Fruit fly (Drosophila melanogaster) whole organism, embryonic: Measurements from ENCODE around the gene Epp.

Experiments used
- ATbp ChIP-seq: fragments of 200-800 bp; sonication (Bioruptor generic); optimal IDR thresholded peaks from 2 replicates; lab custom pipeline; 2017; ENCODE audit warnings: missing biosample characterization, mild to moderate bottlenecking, missing genetic modification characterization, missing genetic modification reagents
- Abd-B ChIP-seq: fragments of 200-800 bp; sonication (Bioruptor generic); optimal IDR thresholded peaks from 2 replicates; lab custom pipeline; 2018; ENCODE audit warnings: missing biosample characterization, mild to moderate bottlenecking, missing genetic modification characterization, moderate library complexity
- Atf3 ChIP-seq: fragments of 200-800 bp; sonication (Bioruptor generic); optimal IDR thresholded peaks from 3 replicates; lab custom pipeline; 2016; ENCODE audit warnings: missing biosample characterization, missing genetic modification characterization
- Bgb ChIP-seq: fragments of 200-800 bp; sonication (Bioruptor generic); IDR thresholded peaks from 2 replicates; pipeline ENCODE4 v1.3.6; 2022; ENCODE audit warnings: missing biosample characterization, missing genetic modification characterization; ENCODE audit not compliant: partially characterized antibody
- C15 ChIP-seq: fragments of 200-800 bp; sonication (Bioruptor generic); IDR thresholded peaks from 3 replicates; pipeline ENCODE4 v1.3.6; 2022; ENCODE audit warnings: missing biosample characterization, missing genetic modification characterization
- CG1024 ChIP-seq: fragments of 200-800 bp; sonication (Bioruptor generic); IDR thresholded peaks from 2 replicates; pipeline ENCODE4 v1.3.6; 2022; ENCODE audit warnings: missing biosample characterization, missing genetic modification characterization
- CG10321 ChIP-seq: fragments of 200-800 bp; sonication (Bioruptor generic); IDR thresholded peaks from 2 replicates; pipeline ENCODE4 v1.3.6; 2022; ENCODE audit warnings: missing biosample characterization, missing genetic modification characterization
- CG11085 ChIP-seq: fragments of 200-800 bp; sonication (Bioruptor generic); IDR thresholded peaks from 2 replicates; pipeline ENCODE4 v1.3.6; 2022; ENCODE audit warnings: missing biosample characterization, missing genetic modification characterization
- CG12219 ChIP-seq: fragments of 200-800 bp; sonication (Bioruptor generic); optimal IDR thresholded peaks from 3 replicates; lab custom pipeline; 2018; ENCODE audit warnings: missing biosample characterization, mild to moderate bottlenecking, missing genetic modification characterization
- CG12236 ChIP-seq: fragments of 200-800 bp; sonication (Bioruptor generic); optimal IDR thresholded peaks from 2 replicates; lab custom pipeline; 2016; ENCODE audit warnings: missing biosample characterization, missing genetic modification characterization
- CG12659 ChIP-seq: fragments of 200-800 bp; sonication (Bioruptor generic); optimal IDR thresholded peaks from 3 replicates; lab custom pipeline; 2017; ENCODE audit warnings: mild to moderate bottlenecking, missing biosample characterization, missing genetic modification reagents, missing genetic modification characterization
- CG13287 ChIP-seq: fragments of 200-800 bp; sonication (Bioruptor generic); IDR thresholded peaks from 2 replicates; pipeline ENCODE4 v1.3.6; 2022; ENCODE audit warnings: missing biosample characterization, missing genetic modification characterization; ENCODE audit not compliant: partially characterized antibody
- CG14667 ChIP-seq: fragments of 200-800 bp; sonication (Bioruptor generic); IDR thresholded peaks from 2 replicates; pipeline ENCODE4 v1.3.6; 2022; ENCODE audit warnings: missing biosample characterization, missing genetic modification characterization
- CG14710 ChIP-seq: fragments of 200-800 bp; sonication (Bioruptor generic); optimal IDR thresholded peaks from 3 replicates; lab custom pipeline; 2019; ENCODE audit warnings: missing biosample characterization, mild to moderate bottlenecking, missing genetic modification characterization, moderate library complexity
- CG17385 ChIP-seq: fragments of 200-800 bp; sonication (Bioruptor generic); optimal IDR thresholded peaks from 3 replicates; lab custom pipeline; 2018; ENCODE audit warnings: missing biosample characterization, mild to moderate bottlenecking, missing genetic modification characterization
- CG1832 ChIP-seq: fragments of 200-800 bp; sonication (Bioruptor generic); optimal IDR thresholded peaks from 2 replicates; lab custom pipeline; 2017; ENCODE audit warnings: missing biosample characterization, mild to moderate bottlenecking, missing genetic modification characterization, inconsistent platforms
- CG18619 ChIP-seq: fragments of 200-800 bp; sonication (Bioruptor generic); optimal IDR thresholded peaks from 3 replicates; lab custom pipeline; 2017; ENCODE audit warnings: missing biosample characterization, mild to moderate bottlenecking, missing genetic modification characterization
- CG18764 ChIP-seq: fragments of 200-800 bp; sonication (Bioruptor generic); optimal IDR thresholded peaks from 3 replicates; lab custom pipeline; 2016; ENCODE audit warnings: missing biosample characterization, missing genetic modification characterization
- CG2129 ChIP-seq: fragments of 200-800 bp; sonication (Bioruptor generic); IDR thresholded peaks from 2 replicates; pipeline ENCODE4 v1.3.6; 2022; ENCODE audit warnings: missing biosample characterization, missing genetic modification characterization; ENCODE audit not compliant: partially characterized antibody
- CG2889 ChIP-seq: fragments of 200-800 bp; sonication (Bioruptor generic); IDR thresholded peaks from 3 replicates; pipeline ENCODE4 v1.3.6; 2022; ENCODE audit warnings: missing biosample characterization, missing genetic modification characterization
- CG3065 ChIP-seq: fragments of 200-800 bp; sonication (Bioruptor generic); optimal IDR thresholded peaks from 2 replicates; lab custom pipeline; 2016; ENCODE audit warnings: missing biosample characterization, missing genetic modification characterization
- CG3407 ChIP-seq: fragments of 200-800 bp; sonication (Bioruptor generic); optimal IDR thresholded peaks from 2 replicates; lab custom pipeline; 2018; ENCODE audit warnings: missing biosample characterization, mild to moderate bottlenecking, missing genetic modification characterization
- CG6683 ChIP-seq: fragments of 200-800 bp; sonication (Bioruptor generic); optimal IDR thresholded peaks from 2 replicates; lab custom pipeline; 2017; ENCODE audit warnings: missing biosample characterization, mild to moderate bottlenecking, missing genetic modification characterization, missing genetic modification reagents
- CG7745 ChIP-seq: fragments of 200-800 bp; sonication (Bioruptor generic); optimal IDR thresholded peaks from 2 replicates; lab custom pipeline; 2018; ENCODE audit warnings: missing biosample characterization, mild to moderate bottlenecking, missing genetic modification characterization, moderate library complexity
- CG8388 ChIP-seq: fragments of 200-800 bp; sonication (Bioruptor generic); optimal IDR thresholded peaks from 2 replicates; lab custom pipeline; 2019; ENCODE audit warnings: missing biosample characterization, mild to moderate bottlenecking, missing genetic modification characterization, moderate library complexity
- CG8924 ChIP-seq: fragments of 200-800 bp; optimal IDR thresholded peaks from 3 replicates; lab custom pipeline; 2019; ENCODE audit warnings: missing biosample characterization, mild to moderate bottlenecking, missing genetic modification characterization, moderate library complexity
- Drgx ChIP-seq: fragments of 200-800 bp; sonication (Bioruptor generic); IDR thresholded peaks from 2 replicates; pipeline ENCODE4 v1.3.6; 2022; ENCODE audit warnings: missing biosample characterization, missing genetic modification characterization
- Fer2 ChIP-seq: fragments of 200-800 bp; sonication (Bioruptor generic); optimal IDR thresholded peaks from 2 replicates; lab custom pipeline; 2018; ENCODE audit warnings: missing biosample characterization, mild to moderate bottlenecking, missing genetic modification characterization, moderate library complexity
- Gug ChIP-seq: fragments of 200-800 bp; sonication (Bioruptor generic); IDR thresholded peaks from 4 replicates; pipeline ENCODE4 v1.3.6; 2022; ENCODE audit warnings: missing biosample characterization, missing genetic modification characterization
- MESR4 ChIP-seq: fragments of 200-800 bp; sonication (Bioruptor generic); optimal IDR thresholded peaks from 2 replicates; lab custom pipeline; 2018; ENCODE audit warnings: missing biosample characterization, mild to moderate bottlenecking, missing genetic modification characterization, moderate library complexity
- Neu2 ChIP-seq: fragments of 200-800 bp; sonication (Bioruptor generic); optimal IDR thresholded peaks from 3 replicates; lab custom pipeline; 2016; ENCODE audit warnings: missing biosample characterization, missing genetic modification characterization, borderline replicate concordance
- Oli ChIP-seq: fragments of 200-800 bp; sonication (Bioruptor generic); optimal IDR thresholded peaks from 2 replicates; lab custom pipeline; 2018; ENCODE audit warnings: missing biosample characterization, mild to moderate bottlenecking, missing genetic modification characterization, moderate library complexity
- Rfx ChIP-seq: fragments of 200-800 bp; sonication (Bioruptor generic); IDR thresholded peaks from 2 replicates; pipeline ENCODE4 v1.3.6; 2022; ENCODE audit warnings: missing biosample characterization, missing genetic modification characterization
- Ssrp ChIP-seq: fragments of 200-800 bp; sonication (Bioruptor generic); optimal IDR thresholded peaks from 2 replicates; lab custom pipeline; 2018; ENCODE audit warnings: missing biosample characterization, mild to moderate bottlenecking, missing genetic modification characterization, moderate library complexity
- ase ChIP-seq: fragments of 200-800 bp; sonication (Bioruptor generic); IDR thresholded peaks from 3 replicates; pipeline ENCODE4 v1.3.6; 2022; ENCODE audit warnings: missing biosample characterization, missing genetic modification characterization
- bbx ChIP-seq: fragments of 200-800 bp; sonication (Bioruptor generic); IDR thresholded peaks from 2 replicates; pipeline ENCODE4 v1.3.6; 2022; ENCODE audit warnings: missing biosample characterization, missing genetic modification characterization; ENCODE audit not compliant: partially characterized antibody
- bcd ChIP-seq: fragments of 200-800 bp; sonication (Bioruptor generic); optimal IDR thresholded peaks from 2 replicates; lab custom pipeline; 2017; ENCODE audit warnings: missing biosample characterization, mild to moderate bottlenecking, missing genetic modification characterization
- ci ChIP-seq: fragments of 200-800 bp; sonication (Bioruptor generic); IDR thresholded peaks from 3 replicates; pipeline ENCODE4 v1.3.6; 2022; ENCODE audit warnings: missing biosample characterization, missing genetic modification characterization
- esg ChIP-seq: fragments of 200-800 bp; sonication (Bioruptor generic); conservative IDR thresholded peaks from 2 replicates; pipeline ENCODE4 v1.3.6; 2022; ENCODE audit warnings: missing biosample characterization, missing genetic modification characterization
- ewg ChIP-seq: fragments of 200-800 bp; sonication (Bioruptor generic); optimal IDR thresholded peaks from 3 replicates; lab custom pipeline; 2017; ENCODE audit warnings: mild to moderate bottlenecking, missing biosample characterization, missing genetic modification reagents, missing genetic modification characterization
- gsb ChIP-seq: fragments of 200-800 bp; sonication (Bioruptor generic); IDR thresholded peaks from 2 replicates; pipeline ENCODE4 v1.3.6; 2022; ENCODE audit warnings: missing biosample characterization, missing genetic modification characterization
- ind ChIP-seq: fragments of 200-800 bp; sonication (Bioruptor generic); optimal IDR thresholded peaks from 3 replicates; lab custom pipeline; 2016; ENCODE audit warnings: missing biosample characterization, missing genetic modification characterization
- klu ChIP-seq: fragments of 200-800 bp; sonication (Bioruptor generic); IDR thresholded peaks from 2 replicates; pipeline ENCODE4 v1.3.6; 2022; ENCODE audit warnings: missing biosample characterization, missing genetic modification characterization
- kni ChIP-seq: fragments of 200-800 bp; sonication (Bioruptor generic); optimal IDR thresholded peaks from 3 replicates; lab custom pipeline; 2017; ENCODE audit warnings: mild to moderate bottlenecking, missing biosample characterization, missing genetic modification reagents, missing genetic modification characterization
- lbe ChIP-seq: fragments of 200-800 bp; sonication (Bioruptor generic); optimal IDR thresholded peaks from 2 replicates; lab custom pipeline; 2016; ENCODE audit warnings: missing biosample characterization, mild to moderate bottlenecking, missing genetic modification characterization
- pros ChIP-seq: fragments of 200-800 bp; sonication (Bioruptor generic); optimal IDR thresholded peaks from 3 replicates; lab custom pipeline; 2019; ENCODE audit warnings: missing biosample characterization, mild to moderate bottlenecking, missing genetic modification characterization, moderate library complexity
- pzg ChIP-seq: fragments of 200-800 bp; sonication (Bioruptor generic); optimal IDR thresholded peaks from 3 replicates; lab custom pipeline; 2018; ENCODE audit warnings: missing biosample characterization, mild to moderate bottlenecking, missing genetic modification characterization, moderate library complexity
- tx ChIP-seq: fragments of 200-800 bp; sonication (Bioruptor generic); optimal IDR thresholded peaks from 2 replicates; lab custom pipeline; 2016; ENCODE audit warnings: missing biosample characterization, missing genetic modification characterization

The Epp gene

dm6 chr3R:24037538-24038265, 45.0 kb upstream of the Epp start, which contains the start of gene spas (continued):
- peak; percentile 47 for TF ChIP-seq Neu2 (GFP tag; lab: Kevin White, UChicago)
- peak; percentile 44; the same call in 1 of the 2 replicates for TF ChIP-seq CG11085 (GFP tag; lab: Robert Waterston, UW)
- TF ChIP-seq CG14710 = peak; percentile 84
- peak; percentile 22 for TF ChIP-seq Fer2 (tag; lab: Kevin White, UChicago)
- TF ChIP-seq Bgb (GFP tag; lab: Robert Waterston, UW) = peak; percentile 94
- peak; percentile 91 for TF ChIP-seq bbx (GFP tag; lab: Robert Waterston, UW)
- TF ChIP-seq CG7745 = no peak
- TF ChIP-seq MESR4 (GFP tag; lab: Kevin White, UChicago) = peak; percentile 83
- TF ChIP-seq CG10321 (GFP tag; lab: Robert Waterston, UW) = no peak
- TF ChIP-seq Ssrp (tag; lab: Kevin White, UChicago) = peak; percentile 57
- peak; percentile 62 for TF ChIP-seq CG12659 (GFP tag; lab: Kevin White, UChicago)
- TF ChIP-seq CG8924 = peak; percentile 46
- peak; percentile 76; the same call in 2 of the 3 replicates for TF ChIP-seq ci (GFP tag; lab: Robert Waterston, UW)
- peak; percentile 49 for TF ChIP-seq ewg (GFP tag; lab: Kevin White, UChicago)
- peak; percentile 61 for TF ChIP-seq CG18619 (GFP tag; lab: Kevin White, UChicago)
- TF ChIP-seq lbe = no peak
- TF ChIP-seq CG8388 = peak; percentile 66
- TF ChIP-seq ind (GFP tag; lab: Kevin White, UChicago) = peak; percentile 75
- TF ChIP-seq ase (GFP tag; lab: Robert Waterston, UW) = peak; percentile 53; the same call in 1 of the 3 replicates
- TF ChIP-seq Oli = peak; percentile 26
- no peak for TF ChIP-seq CG12236 (GFP tag; lab: Kevin White, UChicago)
- peak; percentile 64 for TF ChIP-seq CG18764
- peak; percentile 53 for TF ChIP-seq CG1024
- TF ChIP-seq CG6683 (GFP tag; lab: Kevin White, UChicago) = no peak
- peak; percentile 70 for TF ChIP-seq CG14667 (GFP tag; lab: Robert Waterston, UW)
- peak; percentile 60; the same call in 1 of the 2 replicates for TF ChIP-seq klu (GFP tag; lab: Robert Waterston, UW)
- 0 out of 2 replicates have a peak, but pooled peaks have one; percentile 18 for TF ChIP-seq Drgx (GFP tag; lab: Robert Waterston, UW)
- TF ChIP-seq C15 (GFP tag; lab: Robert Waterston, UW) = 0 out of 3 replicates have a peak, but pooled peaks have one; percentile 37
- peak; percentile 83 for TF ChIP-seq tx (GFP tag; lab: Kevin White, UChicago)
- TF ChIP-seq CG1832 (GFP tag; lab: Kevin White, UChicago) = no peak
- peak; percentile 57 for TF ChIP-seq CG3065
- TF ChIP-seq Gug = peak; percentile 88
- peak; percentile 70 for TF ChIP-seq esg (GFP tag; lab: Robert Waterston, UW)
- TF ChIP-seq Rfx = peak; percentile 83
- peak; percentile 77 for TF ChIP-seq Atf3 (GFP tag; lab: Kevin White, UChicago)
- TF ChIP-seq kni = peak; percentile 28
- TF ChIP-seq CG17385 (GFP tag; lab: Kevin White, UChicago) = peak; percentile 26
- peak; percentile 46 for TF ChIP-seq CG3407
- TF ChIP-seq CG12219 (GFP tag; lab: Kevin White, UChicago) = peak; percentile 11
- peak; percentile 68 for TF ChIP-seq Abd-B (GFP tag; lab: Kevin White, UChicago)
- peak; percentile 31; the same call in 1 of the 2 replicates for TF ChIP-seq gsb (GFP tag; lab: Robert Waterston, UW)
- peak; percentile 65 for TF ChIP-seq bcd (GFP tag; lab: Kevin White, UChicago)
- peak; percentile 88 for TF ChIP-seq CG2129 (GFP tag; lab: Robert Waterston, UW)
- TF ChIP-seq ATbp = no peak
- peak; percentile 90 for TF ChIP-seq CG13287
- peak; percentile 68 for TF ChIP-seq pzg (GFP tag; lab: Kevin White, UChicago)
- no peak for TF ChIP-seq pros (GFP tag; lab: Kevin White, UChicago)
- TF ChIP-seq CG2889 (GFP tag; lab: Robert Waterston, UW) = 0 out of 3 replicates have a peak, but pooled peaks have one; percentile 49
